Fruit fly (Drosophila melanogaster) whole organism, adult: ENCODE data around the gene CG8206.

ENCODE experiments used
- CG12768 ChIP-seq: fragments of 200-800 bp; sonication (Bioruptor generic); optimal IDR thresholded peaks from 2 replicates; lab custom pipeline; 2017; ENCODE audit warnings: missing biosample characterization, missing genetic modification characterization, mild to moderate bottlenecking, moderate library complexity, missing genetic modification reagents
- CG14711 ChIP-seq: fragments of 200-800 bp; sonication (Bioruptor generic); optimal IDR thresholded peaks from 2 replicates; lab custom pipeline; 2018; ENCODE audit warnings: missing biosample characterization, mild to moderate bottlenecking, missing genetic modification characterization, moderate library complexity
- CG1620 ChIP-seq: fragments of 200-800 bp; sonication (Bioruptor generic); optimal IDR thresholded peaks from 2 replicates; lab custom pipeline; 2016; ENCODE audit warnings: missing biosample characterization, missing genetic modification characterization
- CG33017 ChIP-seq: fragments of 200-800 bp; sonication (Bioruptor generic); optimal IDR thresholded peaks from 2 replicates; lab custom pipeline; 2018; ENCODE audit warnings: missing biosample characterization, mild to moderate bottlenecking, missing genetic modification characterization, moderate library complexity
- CG5204 ChIP-seq: fragments of 200-800 bp; sonication (Bioruptor generic); optimal IDR thresholded peaks from 2 replicates; lab custom pipeline; 2016; ENCODE audit warnings: missing biosample characterization, missing genetic modification characterization
- CG7045 ChIP-seq: fragments of 200-800 bp; sonication (Bioruptor generic); optimal IDR thresholded peaks from 2 replicates; lab custom pipeline; 2017; ENCODE audit warnings: missing biosample characterization, mild to moderate bottlenecking, missing genetic modification characterization
- Clk ChIP-seq: fragments of 200-800 bp; sonication (Bioruptor generic); optimal IDR thresholded peaks from 2 replicates; lab custom pipeline; 2017; ENCODE audit warnings: missing biosample characterization, missing genetic modification characterization
- Crg-1 ChIP-seq: fragments of 200-800 bp; sonication (Bioruptor generic); optimal IDR thresholded peaks from 2 replicates; lab custom pipeline; 2016; ENCODE audit warnings: missing biosample characterization, missing genetic modification characterization
- Mnt ChIP-seq: fragments of 200-800 bp; sonication (Bioruptor generic); optimal IDR thresholded peaks from 2 replicates; lab custom pipeline; 2016; ENCODE audit warnings: missing biosample characterization, mild to moderate bottlenecking, missing genetic modification characterization
- bab1 ChIP-seq: fragments of 200-800 bp; sonication (Bioruptor generic); optimal IDR thresholded peaks from 3 replicates; lab custom pipeline; 2019; ENCODE audit warnings: missing biosample characterization, mild to moderate bottlenecking, missing genetic modification characterization, moderate library complexity
- kay ChIP-seq: fragments of 200-800 bp; sonication (Bioruptor generic); peaks from one replicate; lab custom pipeline; 2016; ENCODE audit warnings: missing biosample characterization, missing genetic modification characterization, borderline replicate concordance
- ovo ChIP-seq: fragments of 200-800 bp; sonication (Bioruptor generic); optimal IDR thresholded peaks from 2 replicates; lab custom pipeline; 2016; ENCODE audit warnings: missing biosample characterization, missing genetic modification characterization
- pad ChIP-seq: fragments of 200-800 bp; sonication (Bioruptor generic); optimal IDR thresholded peaks from 3 replicates; lab custom pipeline; 2017; ENCODE audit warnings: missing biosample characterization, missing genetic modification characterization, mild to moderate bottlenecking, moderate library complexity, missing genetic modification reagents

DNA sequence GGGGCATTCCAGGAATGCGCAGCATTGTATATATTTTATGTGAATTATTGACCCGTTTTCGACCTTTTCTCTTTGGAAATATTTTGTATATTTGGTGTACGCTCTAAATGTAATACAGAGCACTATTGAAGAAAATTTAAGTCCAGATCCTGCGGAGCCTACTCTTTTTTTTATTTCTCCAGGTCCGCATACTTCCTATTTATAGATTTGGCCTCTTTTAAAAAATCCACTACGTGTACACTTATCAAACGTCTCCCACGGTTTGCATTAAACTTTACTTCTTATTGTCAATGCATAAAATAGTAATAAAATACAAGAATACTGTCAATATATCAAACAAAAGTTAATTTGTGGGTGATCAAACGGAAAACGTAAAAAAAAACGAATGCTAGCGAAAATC lies 44.6 kb downstream of the CG8206 start, which contains the start of gene Efhc1.1:
- no peak for TF ChIP-seq kay (GFP tag; lab: Kevin White, UChicago)
- no peak for TF ChIP-seq Mnt (GFP tag; lab: Kevin White, UChicago)
- TF ChIP-seq bab1 (GFP tag; lab: Kevin White, UChicago), result no peak
- no peak for TF ChIP-seq ovo (GFP tag; lab: Kevin White, UChicago)
- no peak for TF ChIP-seq Clk (GFP tag; lab: Kevin White, UChicago)
- TF ChIP-seq Crg-1 (GFP tag; lab: Kevin White, UChicago), result no peak
- no peak for TF ChIP-seq CG33017 (tag; lab: Kevin White, UChicago)
- TF ChIP-seq CG12768, result no peak
- TF ChIP-seq pad (GFP tag; lab: Kevin White, UChicago), result no peak
- TF ChIP-seq CG7045 (GFP tag; lab: Kevin White, UChicago), result no peak
- no peak for TF ChIP-seq CG5204
- TF ChIP-seq CG1620, result no peak
- TF ChIP-seq CG14711 (tag; lab: Kevin White, UChicago), result no peak
